Fruit fly (Drosophila melanogaster) whole organism, wandering third instar larva: Measurements from ENCODE around the gene CG44085.

Source experiments
- Abd-B ChIP-seq: fragments of >200 bp; optimal IDR thresholded peaks from 2 replicates; lab custom pipeline; 2017; ENCODE audit warnings: missing biosample characterization, missing genetic modification characterization
- CG32264 ChIP-seq: fragments of 200-800 bp; sonication (Bioruptor generic); optimal IDR thresholded peaks from 2 replicates; lab custom pipeline; 2016; ENCODE audit warnings: missing biosample characterization, missing genetic modification characterization
- CG9705 ChIP-seq: fragments of 200-800 bp; sonication (Bioruptor generic); optimal IDR thresholded peaks from 2 replicates; lab custom pipeline; 2018; ENCODE audit warnings: missing biosample characterization, mild to moderate bottlenecking, missing genetic modification characterization
- CrebA ChIP-seq: fragments of 200-800 bp; sonication (Bioruptor generic); optimal IDR thresholded peaks from 2 replicates; lab custom pipeline; 2016; ENCODE audit warnings: missing biosample characterization, mild to moderate bottlenecking, missing genetic modification characterization, borderline replicate concordance
- Dfd ChIP-seq: fragments of >200 bp; optimal IDR thresholded peaks from 2 replicates; lab custom pipeline; 2017; ENCODE audit warnings: missing biosample characterization, missing genetic modification characterization
- Dif ChIP-seq: fragments of 200-275, 200-300 bp; sonication (Bioruptor generic); optimal IDR thresholded peaks from 2 replicates; lab custom pipeline; 2018; ENCODE audit warnings: missing biosample characterization, missing genetic modification characterization; ENCODE audit not compliant: partially characterized antibody
- GATAd ChIP-seq: sonication (Bioruptor generic); optimal IDR thresholded peaks from 2 replicates; lab custom pipeline; 2016; ENCODE audit warnings: missing biosample characterization, missing genetic modification characterization
- HLH106 ChIP-seq: fragments of 200-800 bp; optimal IDR thresholded peaks from 3 replicates; lab custom pipeline; 2019; ENCODE audit warnings: missing biosample characterization, mild to moderate bottlenecking, missing genetic modification characterization, moderate library complexity
- Hnf4 ChIP-seq: fragments of 200-800 bp; sonication (Bioruptor generic); optimal IDR thresholded peaks from 2 replicates; lab custom pipeline; 2016; ENCODE audit warnings: missing biosample characterization, mild to moderate bottlenecking, missing genetic modification characterization
- Hr78 ChIP-seq: fragments of >200 bp; optimal IDR thresholded peaks from 2 replicates; lab custom pipeline; 2017; ENCODE audit warnings: missing biosample characterization, missing genetic modification characterization
- Hr83 ChIP-seq: fragments of 200-300 bp; sonication (Bioruptor generic); optimal IDR thresholded peaks from 2 replicates; lab custom pipeline; 2016; ENCODE audit warnings: missing biosample characterization, mild to moderate bottlenecking, missing genetic modification characterization, moderate library complexity; ENCODE audit not compliant: poor library complexity, severe bottlenecking
- Jra ChIP-seq: sonication (Bioruptor generic); optimal IDR thresholded peaks from 2 replicates; lab custom pipeline; 2016; ENCODE audit warnings: missing biosample characterization, missing genetic modification characterization
- Mio ChIP-seq: sonication (Bioruptor generic); optimal IDR thresholded peaks from 2 replicates; lab custom pipeline; 2016; ENCODE audit warnings: missing biosample characterization, missing genetic modification characterization
- Myc ChIP-seq: fragments of >200 bp; optimal IDR thresholded peaks from 2 replicates; lab custom pipeline; 2017
- N ChIP-seq: fragments of >200 bp; optimal IDR thresholded peaks from 2 replicates; lab custom pipeline; 2018; ENCODE audit warnings: missing biosample characterization, missing external identifiers, missing genetic modification characterization
- OdsH ChIP-seq: fragments of 200-800 bp; sonication (Bioruptor generic); optimal IDR thresholded peaks from 2 replicates; lab custom pipeline; 2016; ENCODE audit warnings: missing biosample characterization, mild to moderate bottlenecking, missing genetic modification characterization
- Rel ChIP-seq, 2 experiments: fragments of 200-800 bp; sonication (Bioruptor generic) in 1 of 2; optimal IDR thresholded peaks; 2 replicates in 1 of 2; 3 replicates in 1 of 2; lab custom pipeline; 2016 to 2019; ENCODE audit warnings: mild to moderate bottlenecking in 2 of 2, missing biosample characterization in 2 of 2, missing genetic modification characterization in 2 of 2, moderate library complexity in 1 of 2
- Sp1 ChIP-seq: fragments of 200-800 bp; sonication (Bioruptor generic); optimal IDR thresholded peaks from 3 replicates; lab custom pipeline; 2019; ENCODE audit warnings: missing biosample characterization, mild to moderate bottlenecking, missing genetic modification characterization, moderate library complexity
- Vsx2 ChIP-seq: fragments of 200-300, 225-300 bp; sonication (Bioruptor generic); optimal IDR thresholded peaks from 2 replicates; lab custom pipeline; 2018; ENCODE audit warnings: missing biosample characterization, missing genetic modification characterization; ENCODE audit not compliant: partially characterized antibody
- br ChIP-seq: fragments of 200-800 bp; sonication (Bioruptor generic); optimal IDR thresholded peaks from 2 replicates; lab custom pipeline; 2016; ENCODE audit warnings: missing biosample characterization, missing genetic modification characterization
- brk ChIP-seq: fragments of 200-800 bp; sonication (Bioruptor generic); optimal IDR thresholded peaks from 2 replicates; lab custom pipeline; 2016; ENCODE audit warnings: missing biosample characterization, mild to moderate bottlenecking, missing genetic modification characterization
- dl ChIP-seq, 2 experiments: fragments of 175-275, 200-275 bp in 1 of 2; fragments of 200-275 bp in 1 of 2; sonication (Bioruptor generic); optimal IDR thresholded peaks; lab custom pipeline; 2018; ENCODE audit warnings: mild to moderate bottlenecking in 2 of 2, missing biosample characterization in 2 of 2, missing genetic modification characterization in 2 of 2, moderate library complexity in 2 of 2; ENCODE audit not compliant: partially characterized antibody in 2 of 2, insufficient read depth in 1 of 2
- dmrt93B ChIP-seq: fragments of 200-800 bp; sonication (Bioruptor generic); optimal IDR thresholded peaks from 2 replicates; lab custom pipeline; 2018; ENCODE audit warnings: missing biosample characterization, mild to moderate bottlenecking, missing genetic modification characterization
- dsf ChIP-seq: sonication (Bioruptor generic); optimal IDR thresholded peaks from 2 replicates; lab custom pipeline; 2016; ENCODE audit warnings: missing biosample characterization, missing genetic modification characterization, borderline replicate concordance
- ey ChIP-seq: fragments of 200-800 bp; sonication (Bioruptor generic); optimal IDR thresholded peaks from 2 replicates; lab custom pipeline; 2016; ENCODE audit warnings: missing biosample characterization, missing genetic modification characterization
- foxo ChIP-seq, 2 experiments: fragments of 200-800 bp; sonication (Bioruptor generic); optimal IDR thresholded peaks; 2 replicates in 1 of 2; 3 replicates in 1 of 2; lab custom pipeline; 2016 to 2017; ENCODE audit warnings: missing biosample characterization in 2 of 2, missing genetic modification characterization in 2 of 2
- fru ChIP-seq: fragments of 200-800 bp; sonication (Bioruptor generic); optimal IDR thresholded peaks from 3 replicates; lab custom pipeline; 2016; ENCODE audit warnings: missing biosample characterization, mild to moderate bottlenecking, missing genetic modification characterization
- h ChIP-seq: fragments of 200-800 bp; sonication (Bioruptor generic); optimal IDR thresholded peaks from 3 replicates; lab custom pipeline; 2016; ENCODE audit warnings: missing biosample characterization, mild to moderate bottlenecking, missing genetic modification characterization
- jim ChIP-seq: fragments of 175-275, 200-325 bp; sonication (Bioruptor generic); optimal IDR thresholded peaks from 2 replicates; lab custom pipeline; 2016; ENCODE audit warnings: missing biosample characterization, mild to moderate bottlenecking, missing genetic modification characterization
- lola ChIP-seq: fragments of >200 bp; optimal IDR thresholded peaks from 2 replicates; lab custom pipeline; 2017; ENCODE audit warnings: missing biosample characterization, missing genetic modification characterization
- pan ChIP-seq: fragments of >200 bp; optimal IDR thresholded peaks from 2 replicates; lab custom pipeline; 2017
- psq ChIP-seq: fragments of 200-800 bp; sonication (Bioruptor generic); optimal IDR thresholded peaks from 3 replicates; lab custom pipeline; 2017; ENCODE audit warnings: missing biosample characterization, mild to moderate bottlenecking, missing genetic modification characterization, moderate library complexity
- rgr ChIP-seq: fragments of 200-800 bp; sonication (Bioruptor generic); optimal IDR thresholded peaks from 3 replicates; lab custom pipeline; 2016; ENCODE audit warnings: missing biosample characterization, mild to moderate bottlenecking, missing genetic modification characterization
- sage ChIP-seq: fragments of 200-800 bp; sonication (Bioruptor generic); optimal IDR thresholded peaks from 2 replicates; lab custom pipeline; 2016; ENCODE audit warnings: missing biosample characterization, mild to moderate bottlenecking, missing genetic modification characterization
- sv ChIP-seq: fragments of 200-800 bp; sonication (Bioruptor generic); optimal IDR thresholded peaks from 3 replicates; lab custom pipeline; 2016; ENCODE audit warnings: missing biosample characterization, missing genetic modification characterization
- tai ChIP-seq: sonication (Bioruptor generic); optimal IDR thresholded peaks from 2 replicates; lab custom pipeline; 2016; ENCODE audit warnings: missing biosample characterization, missing genetic modification characterization
- usp ChIP-seq: fragments of >200 bp; optimal IDR thresholded peaks from 2 replicates; lab custom pipeline; 2017; ENCODE audit warnings: missing biosample characterization, missing genetic modification characterization
- woc ChIP-seq: sonication (Bioruptor generic); optimal IDR thresholded peaks from 2 replicates; lab custom pipeline; 2016; ENCODE audit warnings: missing biosample characterization, mild to moderate bottlenecking, missing genetic modification characterization

The CG44085 gene

DNA sequence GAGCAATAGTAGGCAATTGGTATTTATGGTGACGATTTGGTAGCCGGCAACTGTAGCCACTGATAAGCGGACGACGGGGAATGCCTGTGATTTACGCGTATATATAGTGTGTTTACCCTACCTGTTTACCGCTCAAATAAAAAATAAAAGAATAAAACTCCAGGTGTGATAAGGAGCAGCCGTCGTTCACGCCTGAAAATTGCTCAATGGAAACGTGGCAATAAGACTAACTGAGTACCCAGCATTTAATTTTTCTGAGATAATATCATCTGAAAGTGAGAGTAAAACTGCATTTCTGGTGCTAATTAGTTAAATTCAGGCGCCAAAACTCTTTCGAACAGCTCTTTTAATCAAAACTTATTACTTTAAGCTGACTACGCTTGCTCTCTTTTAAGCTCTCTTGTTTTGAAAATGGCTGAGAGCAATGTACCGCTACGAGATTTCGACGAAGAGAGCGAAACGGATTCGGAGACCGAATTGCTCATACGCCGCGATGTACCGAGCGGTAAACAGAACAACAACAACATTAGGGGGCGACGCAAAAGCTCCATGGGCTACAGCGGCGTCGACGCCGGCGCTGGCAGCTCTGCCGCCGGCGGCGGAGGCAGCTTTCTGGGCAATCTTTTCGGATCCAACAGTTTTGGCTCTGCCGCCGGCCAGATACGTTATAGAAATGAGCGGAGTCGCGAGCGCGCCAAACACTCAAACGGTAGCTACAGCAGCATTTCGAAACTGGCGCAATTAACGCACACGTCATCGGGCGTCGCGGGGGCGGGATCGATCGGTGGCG is 29.7 kb downstream of the CG44085 start:
- TF ChIP-seq Hnf4 (GFP tag; lab: Kevin White, UChicago) (peak; percentile 38), ey (peak; percentile 20), br (GFP tag; lab: Kevin White, UChicago) (peak; percentile 34), usp (GFP tag; lab: Kevin White, UChicago) (no peak), Dif (peak; percentile 18), GATAd (GFP tag; lab: Kevin White, UChicago) (no peak), brk (GFP tag; lab: Kevin White, UChicago) (no peak), CG9705 (GFP tag; lab: Kevin White, UChicago) (no peak), h (peak; percentile 39), CrebA (peak; percentile 46), jim (GFP tag; lab: Kevin White, UChicago) (peak; percentile 30), psq (peak; percentile 22), sv (GFP tag; lab: Kevin White, UChicago) (no peak), Mio (no peak), pan (lab: Kevin White, UChicago) (no peak), N (GFP tag; lab: Kevin White, UChicago) (no peak), Vsx2 (GFP tag; lab: Kevin White, UChicago) (peak; percentile 57), foxo (GFP tag; optimal IDR thresholded peaks at IDR 0.05; lab: Kevin White, UChicago) (peak; percentile 7 to 30), Hr78 (GFP tag; lab: Kevin White, UChicago) (no peak), dl (GFP tag; optimal IDR thresholded peaks at IDR 0.05; lab: Kevin White, UChicago; ENCODE audit: insufficient read depth in 1 of 2, partially characterized antibody in 2 of 2) (peak in 1 of 2 experiments; percentile 6), OdsH (GFP tag; lab: Kevin White, UChicago) (peak; percentile 61), rgr (GFP tag; lab: Kevin White, UChicago) (peak; percentile 73), Hr83 (peak; percentile 92), lola (GFP tag; lab: Kevin White, UChicago) (no peak), Rel (GFP tag; optimal IDR thresholded peaks at IDR 0.05; lab: Kevin White, UChicago) (no peak), Rel (tag; optimal IDR thresholded peaks at IDR 0.05; lab: Kevin White, UChicago) (peak; percentile 96), dsf (GFP tag; lab: Kevin White, UChicago) (no peak), Jra (GFP tag; lab: Kevin White, UChicago) (no peak), woc (GFP tag; lab: Kevin White, UChicago) (no peak), tai (GFP tag; lab: Kevin White, UChicago) (no peak), Myc (no peak), dmrt93B (no peak), sage (no peak), HLH106 (peak; percentile 26), Sp1 (GFP tag; lab: Kevin White, UChicago) (peak; percentile 63), CG32264 (GFP tag; lab: Kevin White, UChicago) (peak; percentile 2), Abd-B (GFP tag; lab: Kevin White, UChicago) (no peak), fru (peak; percentile 18), Dfd (GFP tag; lab: Kevin White, UChicago) (no peak)
- TF ChIP-seq, all 38 proteins: peak for 19

DNA sequence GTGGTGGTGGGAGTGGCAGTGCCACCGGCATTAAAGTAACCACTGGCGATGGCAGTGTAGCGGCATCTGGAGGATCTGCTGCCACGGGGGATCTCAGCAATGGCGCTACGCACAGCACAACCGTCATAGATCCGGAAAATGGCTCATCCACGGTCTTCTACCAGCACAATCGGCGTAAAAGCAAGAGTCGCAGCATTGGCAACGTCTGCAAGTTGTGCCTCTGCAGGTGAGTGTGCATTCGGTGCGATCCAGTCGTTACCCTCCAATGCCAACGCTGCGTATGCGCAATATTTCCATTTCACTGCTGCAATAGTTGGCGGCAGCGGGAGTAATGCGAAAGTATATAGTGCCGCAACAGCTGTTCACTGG is 30.2 kb downstream of the CG44085 start:
- no peak for TF ChIP-seq pan (lab: Kevin White, UChicago)
- TF ChIP-seq Jra (GFP tag; lab: Kevin White, UChicago): no peak
- TF ChIP-seq rgr (GFP tag; lab: Kevin White, UChicago): no peak
- no peak for TF ChIP-seq ey
- TF ChIP-seq Hr78 (GFP tag; lab: Kevin White, UChicago): no peak
- no peak for TF ChIP-seq brk (GFP tag; lab: Kevin White, UChicago)
